Worm (Caenorhabditis elegans): ENCODE data around the gene slc-5A12.

Gene slc-5A12

ce11 chrIV:11928388-11928787 lies 8.8 kb upstream of the slc-5A12 start (continued):
- TF ChIP-seq ccch-3 (GFP tag; optimal IDR thresholded peaks at IDR 0.05) (no peak), F23B12.7 (tag; optimal IDR thresholded peaks at IDR 0.05; ENCODE audit: insufficient read depth) (peak; percentile 63), ztf-18 (tag; optimal IDR thresholded peaks at IDR 0.05) (peak; percentile 60), ceh-58 (GFP tag; IDR thresholded peaks at IDR 0.05) (0 out of 2 replicates have a peak, but pooled peaks have one; percentile 14), nhr-80 (tag; optimal IDR thresholded peaks at IDR 0.05) (peak; percentile 26), dox-1 (GFP tag; IDR thresholded peaks at IDR 0.05) (peak; percentile 79; the same call in 1 of the 2 replicates), nhr-90 (tag; optimal IDR thresholded peaks at IDR 0.05) (peak; percentile 52), ztf-28 (GFP tag; IDR thresholded peaks at IDR 0.05) (no peak), Y53G8AR.9 (GFP tag; conservative IDR thresholded peaks at IDR 0.05) (peak; percentile 63; the same call in 1 of the 2 replicates), ama-1 (optimal IDR thresholded peaks at IDR 0.05) (no peak), ama-1 (GFP tag; optimal IDR thresholded peaks at IDR 0.05) (peak in 1 of 2 experiments; percentile 8), ets-4 (GFP tag; optimal IDR thresholded peaks at IDR 0.05) (no peak), mes-4 (tag; optimal IDR thresholded peaks at IDR 0.05) (peak; percentile 8), rec-8 (tag; optimal IDR thresholded peaks at IDR 0.05) (peak; percentile 40 to 52), mxl-1 (tag; optimal IDR thresholded peaks at IDR 0.05) (no peak), tbp1 (GFP tag; optimal IDR thresholded peaks at IDR 0.05) (peak; percentile 97), ztf-6 (GFP tag; IDR thresholded peaks at IDR 0.05) (0 out of 2 replicates have a peak, but pooled peaks have one; percentile 38), F37B4.10 (GFP tag; IDR thresholded peaks at IDR 0.05) (no peak), die-1 (tag; optimal IDR thresholded peaks at IDR 0.05) (peak; percentile 63), athp-1 (tag; optimal IDR thresholded peaks at IDR 0.05) (peak; percentile 16), cebp-1 (GFP tag; IDR thresholded peaks at IDR 0.05) (no peak), cebp-1 (tag; optimal IDR thresholded peaks at IDR 0.05) (no peak), hmg-1.2 (GFP tag; IDR thresholded peaks at IDR 0.05) (peak; percentile 71), F49E8.2 (tag; optimal IDR thresholded peaks at IDR 0.05; ENCODE audit: insufficient read depth) (peak; percentile 1), D2030.7 (GFP tag; IDR thresholded peaks at IDR 0.05) (peak; percentile 62; the same call in 1 of the 2 replicates), K12H6.12 (tag; optimal IDR thresholded peaks at IDR 0.05) (peak; percentile 30), hrde-1 (tag; optimal IDR thresholded peaks at IDR 0.05; ENCODE audit: borderline replicate concordance) (peak; percentile 44), attf-6 (GFP tag; IDR thresholded peaks at IDR 0.05) (peak; percentile 65; the same call in 1 of the 2 replicates), C17E4.6 (GFP tag; IDR thresholded peaks at IDR 0.05) (no peak), rcor-1 (GFP tag; IDR thresholded peaks at IDR 0.05) (0 out of 2 replicates have a peak, but pooled peaks have one; percentile 44), snpc-1.3 (tag; optimal IDR thresholded peaks at IDR 0.05; ENCODE audit: insufficient read depth) (peak; percentile 28), snpc-4 (GFP tag; optimal IDR thresholded peaks at IDR 0.05) (peak; percentile 28), snpc-4 (tag; optimal IDR thresholded peaks at IDR 0.05) (peak in 3 of 4 experiments; percentile 29 to 75 (median 58)), lsl-1 (GFP tag; optimal IDR thresholded peaks at IDR 0.05) (peak; percentile 50), egl-18 (GFP tag; IDR thresholded peaks at IDR 0.05) (no peak), F33H1.4 (GFP tag; IDR thresholded peaks at IDR 0.05) (0 out of 2 replicates have a peak, but pooled peaks have one; percentile 36), lin-26 (GFP tag; IDR thresholded peaks at IDR 0.05) (peak; percentile 51; the same call in 1 of the 2 replicates), Y67H2A.10 (GFP tag; conservative IDR thresholded peaks at IDR 0.05) (no peak), madf-6 (GFP tag; IDR thresholded peaks at IDR 0.05) (peak; percentile 63), egrh-3 (GFP tag; IDR thresholded peaks at IDR 0.05) (peak; percentile 21; the same call in 1 of the 2 replicates), Y95B8A.8 (GFP tag; IDR thresholded peaks at IDR 0.05) (0 out of 2 replicates have a peak, but pooled peaks have one; percentile 49)
